Worm (Caenorhabditis elegans) whole organism, early embryonic: ENCODE data around the gene lsy-2.

Experiments
- aly-1 ChIP-seq: sonication (generic microtip); optimal IDR thresholded peaks from 2 replicates; lab custom pipeline; 2016; ENCODE audit warnings: missing genetic modification characterization, missing compliant biosample characterization
- ama-1 ChIP-seq: fragments of 150-350 bp; optimal IDR thresholded peaks from 2 replicates; lab custom pipeline; 2014
- ets-7 ChIP-seq: sonication (generic microtip); optimal IDR thresholded peaks from 2 replicates; lab custom pipeline; 2016; ENCODE audit warnings: missing genotype, missing genetic modification characterization, missing compliant biosample characterization
- flt-1 ChIP-seq: fragments of 200-800 bp; sonication (Bioruptor generic); IDR thresholded peaks from 2 replicates; pipeline ENCODE4 v1.3.6; 2022; ENCODE audit warnings: missing genetic modification characterization, missing compliant biosample characterization
- scrt-1 ChIP-seq: fragments of 200-800 bp; sonication (Bioruptor generic); IDR thresholded peaks from 2 replicates; pipeline ENCODE4 v1.3.6; 2022; ENCODE audit warnings: missing genetic modification characterization, missing compliant biosample characterization
- sea-1 ChIP-seq: fragments of 200-800 bp; sonication (Bioruptor generic); conservative IDR thresholded peaks from 2 replicates; pipeline ENCODE4 v1.3.6; 2022; ENCODE audit warnings: missing genetic modification characterization, missing compliant biosample characterization
- tbx-11 ChIP-seq: fragments of 200-800 bp; sonication (Bioruptor generic); IDR thresholded peaks from 2 replicates; pipeline ENCODE4 v1.3.6; 2022; ENCODE audit warnings: missing genetic modification characterization, missing compliant biosample characterization
- tra-4 ChIP-seq: sonication (generic microtip); optimal IDR thresholded peaks from 2 replicates; lab custom pipeline; 2017; ENCODE audit warnings: missing genetic modification characterization, missing compliant biosample characterization

DNA sequence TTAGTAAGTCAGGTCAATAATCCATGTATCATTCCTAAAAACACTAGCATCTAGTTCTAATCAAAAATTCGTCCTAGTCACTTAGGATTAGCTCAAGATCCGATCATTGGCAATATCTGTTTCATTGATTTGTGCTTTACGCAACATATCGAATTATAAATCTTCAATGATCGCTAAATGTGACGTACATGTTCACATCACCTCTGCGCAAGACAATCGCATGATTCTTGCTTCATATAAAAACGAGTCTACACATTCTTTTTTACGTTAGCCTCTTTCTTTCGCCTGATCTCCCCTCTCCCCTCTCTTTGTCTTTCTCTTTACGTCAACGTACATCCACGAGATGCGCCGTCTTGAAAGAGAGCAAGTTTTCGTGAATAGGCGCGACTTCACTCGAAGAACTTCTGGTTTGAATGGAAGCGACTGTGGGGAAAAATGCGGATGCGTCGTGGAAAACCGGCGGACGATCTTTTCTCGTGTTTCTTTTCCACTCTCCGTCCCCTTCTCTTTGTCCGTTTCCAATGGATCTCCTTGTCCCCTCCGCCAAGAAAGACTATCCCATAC lies 26.9 kb downstream of the lsy-2 start:
- TF ChIP-seq ama-1 (lab: Kevin White, UChicago) (no peak), flt-1 (GFP tag; lab: Robert Waterston, UW) (no peak), tra-4 (no peak), tbx-11 (GFP tag; lab: Robert Waterston, UW) (no peak), scrt-1 (GFP tag; lab: Robert Waterston, UW) (no peak), aly-1 (no peak), ets-7 (tag; lab: Kevin White, UChicago) (no peak), sea-1 (GFP tag; lab: Robert Waterston, UW) (no peak)
